Worm (Caenorhabditis elegans) whole organism, late embryonic: ENCODE measurements around the gene F54E2.2.

Experiments used
- C08G9.2 ChIP-seq: sonication (generic microtip); optimal IDR thresholded peaks from 2 replicates; lab custom pipeline; 2016; ENCODE audit warnings: mild to moderate bottlenecking, missing genetic modification characterization, moderate library complexity, missing compliant biosample characterization
- T23F11.4 ChIP-seq: fragments of 200-800 bp; sonication (Bioruptor generic); optimal IDR thresholded peaks from 2 replicates; lab custom pipeline; 2018; ENCODE audit warnings: mild to moderate bottlenecking, missing genetic modification characterization, missing compliant biosample characterization
- ama-1 ChIP-seq: fragments of 150-350 bp; optimal IDR thresholded peaks from 2 replicates; lab custom pipeline; 2014
- ceh-31 ChIP-seq: sonication (generic microtip); optimal IDR thresholded peaks from 2 replicates; lab custom pipeline; 2016; ENCODE audit warnings: missing genetic modification characterization, missing compliant biosample characterization
- ceh-6 ChIP-seq: fragments of 200-800 bp; sonication (Bioruptor generic); optimal IDR thresholded peaks from 2 replicates; lab custom pipeline; 2018; ENCODE audit warnings: mild to moderate bottlenecking, missing genetic modification characterization, missing compliant biosample characterization
- hlh-30 ChIP-seq: sonication (generic microtip); optimal IDR thresholded peaks from 2 replicates; lab custom pipeline; 2017; ENCODE audit warnings: antibody characterized with exemption, missing genetic modification characterization, missing compliant biosample characterization; ENCODE audit not compliant: insufficient read depth
- lim-6 ChIP-seq: sonication (generic microtip); optimal IDR thresholded peaks from 2 replicates; lab custom pipeline; 2016; ENCODE audit warnings: missing genetic modification characterization, missing compliant biosample characterization
- pqm-1 ChIP-seq: sonication (generic microtip); optimal IDR thresholded peaks from 2 replicates; lab custom pipeline; 2016; ENCODE audit warnings: missing genetic modification characterization, missing compliant biosample characterization
- sox-4 ChIP-seq: sonication (generic microtip); optimal IDR thresholded peaks from 2 replicates; lab custom pipeline; 2017; ENCODE audit warnings: mild to moderate bottlenecking, missing genetic modification characterization, inconsistent platforms, missing compliant biosample characterization
- syd-9 ChIP-seq: sonication (generic microtip); optimal IDR thresholded peaks from 2 replicates; lab custom pipeline; 2016; ENCODE audit warnings: mild to moderate bottlenecking, missing genetic modification characterization, moderate library complexity, missing compliant biosample characterization

- TF ChIP-seq pqm-1 (tag; lab: Kevin White, UChicago) (no peak), ceh-31 (tag; lab: Kevin White, UChicago) (no peak), ceh-6 (GFP tag; lab: Kevin White, UChicago) (no peak), lim-6 (tag; lab: Kevin White, UChicago) (no peak), ama-1 (lab: Kevin White, UChicago) (no peak), hlh-30 (no peak), sox-4 (tag; lab: Kevin White, UChicago) (no peak), T23F11.4 (GFP tag; lab: Kevin White, UChicago) (no peak), syd-9 (tag; lab: Kevin White, UChicago) (no peak), C08G9.2 (tag; lab: Kevin White, UChicago) (no peak)
Measured at ce11 chrV:2825978-2826377, 29.9 kb downstream of the F54E2.2 start.
